Fruit fly (Drosophila melanogaster) whole organism, prepupa: ENCODE data around the gene tup.

Experiments used
- CG11762 ChIP-seq: fragments of 200-800 bp; sonication (Bioruptor generic); optimal IDR thresholded peaks from 3 replicates; lab custom pipeline; 2016; ENCODE audit warnings: missing biosample characterization, missing genetic modification characterization; ENCODE audit not compliant: insufficient read depth
- CG15336 ChIP-seq: fragments of 200-800 bp; sonication (Bioruptor generic); IDR thresholded peaks from 2 replicates; pipeline ENCODE4 v1.3.6; 2022; ENCODE audit warnings: missing biosample characterization, missing genetic modification characterization
- CG16779 ChIP-seq: fragments of 200-800 bp; sonication (Bioruptor generic); optimal IDR thresholded peaks from 3 replicates; lab custom pipeline; 2017; ENCODE audit warnings: missing biosample characterization, mild to moderate bottlenecking, missing genetic modification characterization
- CG31627 ChIP-seq: fragments of 200-800 bp; sonication (Bioruptor generic); optimal IDR thresholded peaks from 3 replicates; lab custom pipeline; 2016; ENCODE audit warnings: missing biosample characterization, missing genetic modification characterization
- CG32006 ChIP-seq: fragments of 200-800 bp; sonication (Bioruptor generic); optimal IDR thresholded peaks from 3 replicates; lab custom pipeline; 2017; ENCODE audit warnings: missing biosample characterization, mild to moderate bottlenecking, missing genetic modification characterization
- CG34406 ChIP-seq: fragments of 200-800 bp; sonication (Bioruptor generic); optimal IDR thresholded peaks from 3 replicates; lab custom pipeline; 2016; ENCODE audit warnings: missing biosample characterization, missing genetic modification characterization
- CG4318 ChIP-seq: fragments of 200-800 bp; sonication (Bioruptor generic); optimal IDR thresholded peaks from 3 replicates; lab custom pipeline; 2017; ENCODE audit warnings: missing biosample characterization, mild to moderate bottlenecking, missing genetic modification characterization
- CG6163 ChIP-seq: fragments of 200-800 bp; sonication (Bioruptor generic); IDR thresholded peaks from 3 replicates; pipeline ENCODE4 v1.3.6; 2022; ENCODE audit warnings: missing biosample characterization, missing genetic modification characterization
- CG6276 ChIP-seq: fragments of 200-800 bp; sonication (Bioruptor generic); optimal IDR thresholded peaks from 2 replicates; lab custom pipeline; 2017; ENCODE audit warnings: missing biosample characterization, mild to moderate bottlenecking, missing genetic modification characterization
- CG6792 ChIP-seq: fragments of 200-800 bp; sonication (Bioruptor generic); optimal IDR thresholded peaks from 3 replicates; lab custom pipeline; 2016; ENCODE audit warnings: missing biosample characterization, missing genetic modification characterization
- CG6808 ChIP-seq: fragments of 200-800 bp; sonication (Bioruptor generic); optimal IDR thresholded peaks from 3 replicates; lab custom pipeline; 2017; ENCODE audit warnings: missing biosample characterization, missing genetic modification characterization, mild to moderate bottlenecking, moderate library complexity, missing genetic modification reagents
- CG6854 ChIP-seq: fragments of 200-800 bp; sonication (Bioruptor generic); optimal IDR thresholded peaks from 2 replicates; lab custom pipeline; 2017; ENCODE audit warnings: missing biosample characterization, mild to moderate bottlenecking, missing genetic modification characterization
- CG7368 ChIP-seq: fragments of 200-800 bp; sonication (Bioruptor generic); optimal IDR thresholded peaks from 3 replicates; lab custom pipeline; 2016; ENCODE audit warnings: missing biosample characterization, missing genetic modification characterization
- CG8119 ChIP-seq: fragments of 200-800 bp; sonication (Bioruptor generic); IDR thresholded peaks from 3 replicates; pipeline ENCODE4 v1.3.6; 2022; ENCODE audit warnings: missing biosample characterization, missing genetic modification characterization
- CG9139 ChIP-seq: fragments of 200-800 bp; sonication (Bioruptor generic); optimal IDR thresholded peaks from 3 replicates; lab custom pipeline; 2017; ENCODE audit warnings: missing biosample characterization, mild to moderate bottlenecking, missing genetic modification characterization
- Eip75B ChIP-seq: fragments of 200-800 bp; sonication (Bioruptor generic); optimal IDR thresholded peaks from 3 replicates; lab custom pipeline; 2016; ENCODE audit warnings: missing biosample characterization, missing genetic modification characterization
- Eip78C ChIP-seq: fragments of 200-800 bp; sonication (Bioruptor generic); peaks from one replicate; lab custom pipeline; 2016; ENCODE audit warnings: missing biosample characterization, missing genetic modification characterization
- Eip93F ChIP-seq: fragments of 200-800 bp; sonication (Bioruptor generic); optimal IDR thresholded peaks from 2 replicates; lab custom pipeline; 2016; ENCODE audit warnings: missing biosample characterization, mild to moderate bottlenecking, missing genetic modification characterization
- Ets21C ChIP-seq: fragments of 200-800 bp; sonication (Bioruptor generic); optimal IDR thresholded peaks from 3 replicates; lab custom pipeline; 2016; ENCODE audit warnings: missing biosample characterization, missing genetic modification characterization
- Ets96B ChIP-seq: fragments of 200-800 bp; optimal IDR thresholded peaks from 2 replicates; lab custom pipeline; 2019; ENCODE audit warnings: missing biosample characterization, mild to moderate bottlenecking, missing genetic modification characterization, moderate library complexity
- Gug ChIP-seq: fragments of 200-800 bp; sonication (Bioruptor generic); IDR thresholded peaks from 2 replicates; pipeline ENCODE4 v1.3.6; 2022; ENCODE audit warnings: missing biosample characterization, missing genetic modification characterization
- Hr38 ChIP-seq: sonication (Bioruptor generic); optimal IDR thresholded peaks from 2 replicates; lab custom pipeline; 2016; ENCODE audit warnings: missing biosample characterization, missing genetic modification characterization
- Hr4 ChIP-seq: fragments of 200-800 bp; sonication (Bioruptor generic); optimal IDR thresholded peaks from 3 replicates; lab custom pipeline; 2016; ENCODE audit warnings: missing biosample characterization, missing genetic modification characterization
- Lpt ChIP-seq: fragments of 200-800 bp; sonication (Bioruptor generic); optimal IDR thresholded peaks from 3 replicates; lab custom pipeline; 2016; ENCODE audit warnings: missing biosample characterization, missing genetic modification characterization
- Met ChIP-seq: fragments of 200-800 bp; sonication (Bioruptor generic); optimal IDR thresholded peaks from 3 replicates; lab custom pipeline; 2016; ENCODE audit warnings: missing biosample characterization, missing genetic modification characterization
- OdsH ChIP-seq: fragments of 200-800 bp; sonication (Bioruptor generic); optimal IDR thresholded peaks from 3 replicates; lab custom pipeline; 2016; ENCODE audit warnings: missing biosample characterization, missing genetic modification characterization
- Smox ChIP-seq: fragments of 200-800 bp; sonication (Bioruptor generic); optimal IDR thresholded peaks from 3 replicates; lab custom pipeline; 2016; ENCODE audit warnings: missing biosample characterization, missing genetic modification characterization
- Sox102F ChIP-seq: fragments of 200-800 bp; sonication (Bioruptor generic); optimal IDR thresholded peaks from 2 replicates; lab custom pipeline; 2016; ENCODE audit warnings: missing biosample characterization, mild to moderate bottlenecking, missing genetic modification characterization
- Sox14 ChIP-seq: fragments of 200-800 bp; sonication (Bioruptor generic); optimal IDR thresholded peaks from 3 replicates; lab custom pipeline; 2016; ENCODE audit warnings: missing biosample characterization, missing genetic modification characterization
- acj6 ChIP-seq: fragments of 200-800 bp; sonication (Bioruptor generic); optimal IDR thresholded peaks from 3 replicates; lab custom pipeline; 2016; ENCODE audit warnings: missing biosample characterization, missing genetic modification characterization
- cyc ChIP-seq: fragments of 200-800 bp; sonication (Bioruptor generic); optimal IDR thresholded peaks from 3 replicates; lab custom pipeline; 2016; ENCODE audit warnings: missing biosample characterization, missing genetic modification characterization
- dsx ChIP-seq: fragments of 200-800 bp; optimal IDR thresholded peaks from 3 replicates; lab custom pipeline; 2019; ENCODE audit warnings: missing biosample characterization, mild to moderate bottlenecking, missing genetic modification characterization, moderate library complexity; ENCODE audit not compliant: poor library complexity, severe bottlenecking
- esn ChIP-seq: fragments of 200-800 bp; sonication (Bioruptor generic); optimal IDR thresholded peaks from 2 replicates; lab custom pipeline; 2016; ENCODE audit warnings: missing biosample characterization, mild to moderate bottlenecking, missing genetic modification characterization, moderate library complexity
- fd59A ChIP-seq: fragments of 200-800 bp; sonication (Bioruptor generic); optimal IDR thresholded peaks from 2 replicates; lab custom pipeline; 2017; ENCODE audit warnings: missing biosample characterization, mild to moderate bottlenecking, missing genetic modification characterization, missing genetic modification reagents
- fd85E ChIP-seq: fragments of 200-800 bp; sonication (Bioruptor generic); optimal IDR thresholded peaks from 3 replicates; lab custom pipeline; 2016; ENCODE audit warnings: missing biosample characterization, missing genetic modification characterization
- lz ChIP-seq: fragments of 200-800 bp; sonication (Bioruptor generic); optimal IDR thresholded peaks from 3 replicates; lab custom pipeline; 2016; ENCODE audit warnings: missing biosample characterization, missing genetic modification characterization
- pdm3 ChIP-seq: fragments of 200-800 bp; sonication (Bioruptor generic); optimal IDR thresholded peaks from 3 replicates; lab custom pipeline; 2016; ENCODE audit warnings: missing biosample characterization, missing genetic modification characterization
- salr ChIP-seq, 2 experiments: fragments of 200-800 bp; sonication (Bioruptor generic); optimal IDR thresholded peaks; 3 replicates each; lab custom pipeline; 2016 to 2018; ENCODE audit warnings: missing biosample characterization in 2 of 2, missing genetic modification characterization in 2 of 2, mild to moderate bottlenecking in 1 of 2
- spab ChIP-seq: fragments of 200-800 bp; sonication (Bioruptor generic); optimal IDR thresholded peaks from 2 replicates; lab custom pipeline; 2017; ENCODE audit warnings: missing biosample characterization, mild to moderate bottlenecking, missing genetic modification characterization, missing genetic modification reagents
- ss ChIP-seq, 2 experiments: fragments of 200-800 bp; sonication (Bioruptor generic); optimal IDR thresholded peaks; 2 replicates in 1 of 2; 3 replicates in 1 of 2; lab custom pipeline; 2017 to 2018; ENCODE audit warnings: mild to moderate bottlenecking in 2 of 2, missing biosample characterization in 2 of 2, missing genetic modification characterization in 2 of 2, moderate library complexity in 1 of 2
- svp ChIP-seq: fragments of 200-800 bp; sonication (Bioruptor generic); peaks from one replicate; lab custom pipeline; 2016; ENCODE audit warnings: missing biosample characterization, missing genetic modification characterization
- topi ChIP-seq: fragments of 200-800 bp; sonication (Bioruptor generic); optimal IDR thresholded peaks from 3 replicates; lab custom pipeline; 2016; ENCODE audit warnings: missing biosample characterization, missing genetic modification characterization
- vri ChIP-seq: fragments of 200-800 bp; sonication (Bioruptor generic); optimal IDR thresholded peaks from 3 replicates; lab custom pipeline; 2016; ENCODE audit warnings: missing biosample characterization, mild to moderate bottlenecking, missing genetic modification characterization

tup gene

DNA sequence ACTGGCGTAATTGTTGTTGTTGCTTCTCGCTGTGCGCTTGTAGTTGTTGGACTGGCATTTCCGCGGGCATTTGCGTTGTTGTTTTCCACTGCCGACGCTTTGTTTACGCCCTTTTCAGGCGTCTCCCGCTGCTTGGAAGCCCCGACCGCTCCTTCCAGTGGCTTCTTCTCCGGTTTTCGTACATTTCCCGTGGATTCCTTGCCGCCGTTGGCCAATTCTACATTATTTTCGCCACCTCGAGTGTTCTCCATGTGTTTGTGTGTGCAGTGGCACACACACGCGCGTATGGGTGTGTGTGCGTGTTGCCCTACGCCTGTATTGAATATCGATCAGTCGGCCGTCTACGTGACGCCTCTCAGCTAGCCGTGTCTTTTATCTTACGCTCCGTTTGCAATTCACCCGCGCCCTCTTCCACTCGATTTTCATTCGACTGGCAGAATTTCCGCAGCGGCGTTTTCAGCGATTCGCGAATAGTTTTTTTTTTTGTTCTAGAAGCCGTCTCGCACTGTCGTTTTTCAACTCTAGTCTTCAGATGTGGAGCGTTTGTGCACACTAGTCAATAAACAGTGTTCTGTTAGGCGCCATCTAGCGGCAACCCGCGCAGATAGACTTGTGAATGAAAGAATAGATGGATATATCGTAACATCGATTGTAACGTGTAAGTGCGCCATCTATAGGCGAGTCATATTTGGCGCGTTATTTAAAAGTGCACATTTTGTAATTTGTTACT, 41.8 kb downstream of the tup start, which contains the start of gene CG10600 (continued):
- TF ChIP-seq OdsH (GFP tag; lab: Kevin White, UChicago): peak; percentile 59
- TF ChIP-seq lz: peak; percentile 80
- TF ChIP-seq, all 60 proteins: peak for 40

DNA sequence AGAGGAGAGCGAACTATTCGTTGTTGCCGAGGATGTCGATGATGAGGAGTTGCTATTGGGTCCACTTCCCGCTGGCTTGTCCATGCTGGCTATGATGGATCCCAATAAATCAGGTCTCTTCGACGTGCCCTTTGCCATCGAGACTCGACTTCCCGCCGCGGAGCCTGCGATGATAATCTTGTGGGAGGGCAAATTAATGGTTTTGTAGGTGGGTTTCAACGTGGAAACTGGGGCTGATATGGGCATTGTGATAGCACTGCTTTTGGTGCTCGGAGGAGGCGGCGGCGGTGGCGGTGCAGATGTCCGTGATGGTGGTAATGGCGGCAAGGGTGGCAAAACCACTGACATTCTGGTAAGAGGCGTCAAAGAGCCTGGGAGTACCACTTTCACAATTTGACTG, 46.5 kb downstream of the tup start:
- TF ChIP-seq CG6792 (GFP tag; lab: Kevin White, UChicago) (no peak), Met (GFP tag; lab: Kevin White, UChicago) (no peak), svp (peak; percentile 61)
- TF ChIP-seq, all 60 proteins: peak for 1

DNA sequence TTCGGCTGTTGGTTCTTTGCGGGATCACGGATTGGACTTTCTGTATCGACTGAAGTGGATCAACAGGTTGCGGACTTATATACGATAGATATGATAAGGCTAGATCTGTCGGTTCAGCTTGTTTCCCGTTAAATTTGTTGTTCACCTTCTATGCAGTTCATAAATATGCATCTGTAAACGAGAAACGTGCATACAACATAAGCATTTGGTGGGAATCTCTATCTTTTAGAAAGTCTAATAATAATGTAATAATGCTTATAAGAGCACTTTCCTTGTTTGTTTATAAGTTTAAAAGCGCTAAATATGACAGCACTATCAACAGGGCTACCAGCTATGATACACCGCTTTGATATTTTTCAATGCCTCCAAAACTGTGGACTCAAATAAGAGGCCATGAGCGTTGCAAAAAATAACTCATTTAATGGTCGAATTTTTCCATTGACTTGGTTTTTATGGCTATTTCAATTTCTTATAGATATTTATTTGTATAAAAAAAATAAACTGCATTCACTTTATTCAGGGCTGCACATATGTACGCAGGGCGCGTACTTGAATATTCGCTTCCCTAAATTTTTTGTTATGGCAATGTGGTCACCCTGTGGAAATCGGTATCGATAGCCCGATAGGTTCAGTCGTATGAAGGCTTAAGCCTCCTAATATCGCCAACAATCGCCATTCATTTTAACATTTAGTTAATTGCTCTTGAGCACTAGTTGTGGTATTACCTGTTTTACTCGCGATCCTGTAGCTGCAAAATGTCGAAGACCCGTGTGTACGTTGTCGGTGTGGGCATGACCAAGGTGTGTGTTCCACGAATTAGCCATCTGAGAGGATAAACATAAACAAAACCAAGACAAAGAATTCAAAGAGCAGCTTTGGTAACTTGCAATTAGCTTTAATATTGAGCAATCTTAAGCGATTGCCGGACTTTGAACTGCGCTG, 50.2 kb downstream of the tup start, which contains the start of the genes CG17597 and ScpX:
TSS of gene CG17597 (minus strand) at position 567 of the 942 bp plus-strand sequence.
TSS of gene ScpX (plus strand) at position 643 of the 942 bp plus-strand sequence.
- TF ChIP-seq CG6792 (GFP tag; lab: Kevin White, UChicago): peak; percentile 21
- TF ChIP-seq Smox (GFP tag; lab: Kevin White, UChicago): no peak
- peak; percentile 54 to 59 for TF ChIP-seq ss (GFP tag; optimal IDR thresholded peaks at IDR 0.05; lab: Kevin White, UChicago)
- peak; percentile 69 for TF ChIP-seq Eip78C (GFP tag; lab: Kevin White, UChicago)
- peak; percentile 71 for TF ChIP-seq Eip93F (GFP tag; lab: Kevin White, UChicago)
- peak; percentile 76 for TF ChIP-seq esn (GFP tag; lab: Kevin White, UChicago)
- peak; percentile 54 for TF ChIP-seq CG6854 (GFP tag; lab: Kevin White, UChicago)
- peak; percentile 57 for TF ChIP-seq Sox102F
- TF ChIP-seq CG6276 (GFP tag; lab: Kevin White, UChicago): peak; percentile 17
- peak; percentile 97 for TF ChIP-seq svp
- peak; percentile 74 for TF ChIP-seq CG31627 (GFP tag; lab: Kevin White, UChicago)
- TF ChIP-seq CG34406 (GFP tag; lab: Kevin White, UChicago): peak; percentile 18
- TF ChIP-seq Lpt: no peak
- no peak for TF ChIP-seq spab (GFP tag; lab: Kevin White, UChicago)
- TF ChIP-seq CG8119 (GFP tag; lab: Robert Waterston, UW): peak; percentile 44; the same call in 2 of the 3 replicates
- TF ChIP-seq fd59A (GFP tag; lab: Kevin White, UChicago): peak; percentile 5
- TF ChIP-seq Hr38 (GFP tag; lab: Kevin White, UChicago): no peak
- TF ChIP-seq Ets96B (tag; lab: Kevin White, UChicago): peak; percentile 62
- peak; percentile 16 for TF ChIP-seq dsx
- peak; percentile 48 for TF ChIP-seq CG6808 (GFP tag; lab: Kevin White, UChicago)
- peak; percentile 76 for TF ChIP-seq Hr4 (GFP tag; lab: Kevin White, UChicago)
- no peak for TF ChIP-seq CG11762
- TF ChIP-seq Gug (GFP tag; lab: Robert Waterston, UW): no peak
- no peak for TF ChIP-seq CG4318 (GFP tag; lab: Kevin White, UChicago)
- TF ChIP-seq lz: peak; percentile 65
- TF ChIP-seq pdm3: peak; percentile 74
- peak; percentile 52 for TF ChIP-seq topi (GFP tag; lab: Kevin White, UChicago)
- TF ChIP-seq cyc (GFP tag; lab: Kevin White, UChicago): peak; percentile 63
- TF ChIP-seq Met (GFP tag; lab: Kevin White, UChicago): peak; percentile 67
- TF ChIP-seq CG6163 (GFP tag; lab: Robert Waterston, UW): no peak; the same call in 2 of the 3 replicates
- no peak for TF ChIP-seq acj6
- peak; percentile 71 for TF ChIP-seq Sox14
- no peak for TF ChIP-seq CG7368 (GFP tag; lab: Kevin White, UChicago)
- peak; percentile 64 for TF ChIP-seq CG16779 (tag; lab: Kevin White, UChicago)
- peak; percentile 18 to 56 for TF ChIP-seq salr (GFP tag; optimal IDR thresholded peaks at IDR 0.05; lab: Kevin White, UChicago)
- TF ChIP-seq vri (GFP tag; lab: Kevin White, UChicago): peak; percentile 22
- no peak for TF ChIP-seq Ets21C (GFP tag; lab: Kevin White, UChicago)
- peak; percentile 66 for TF ChIP-seq Eip75B (GFP tag; lab: Kevin White, UChicago)
- TF ChIP-seq fd85E (GFP tag; lab: Kevin White, UChicago): no peak
- peak; percentile 47; the same call in 1 of the 2 replicates for TF ChIP-seq CG15336 (GFP tag; lab: Robert Waterston, UW)
- TF ChIP-seq CG32006 (GFP tag; lab: Kevin White, UChicago): peak; percentile 60
- peak; percentile 25 for TF ChIP-seq CG9139 (GFP tag; lab: Kevin White, UChicago)
